Fruit fly (Drosophila melanogaster) whole organism, embryonic: ENCODE data around the gene CG9173.

Source experiments
- Aef1 ChIP-seq: fragments of 200-800 bp; sonication (Bioruptor generic); IDR thresholded peaks from 3 replicates; pipeline ENCODE4 v1.3.6; 2022; ENCODE audit warnings: missing biosample characterization, missing genetic modification characterization
- Asciz ChIP-seq: fragments of 200-800 bp; sonication (Bioruptor generic); optimal IDR thresholded peaks from 2 replicates; lab custom pipeline; 2017; ENCODE audit warnings: missing biosample characterization, mild to moderate bottlenecking, missing genetic modification characterization, missing genetic modification reagents
- Atf3 ChIP-seq: fragments of 200-800 bp; sonication (Bioruptor generic); optimal IDR thresholded peaks from 3 replicates; lab custom pipeline; 2016; ENCODE audit warnings: missing biosample characterization, missing genetic modification characterization
- BtbVII ChIP-seq: fragments of 200-800 bp; sonication (Bioruptor generic); optimal IDR thresholded peaks from 3 replicates; lab custom pipeline; 2017; ENCODE audit warnings: missing biosample characterization, mild to moderate bottlenecking, missing genetic modification characterization
- CG10565 ChIP-seq: fragments of 200-800 bp; sonication (Bioruptor generic); optimal IDR thresholded peaks from 3 replicates; lab custom pipeline; 2016; ENCODE audit warnings: missing biosample characterization, mild to moderate bottlenecking, missing genetic modification characterization
- CG10654 ChIP-seq: fragments of 200-800 bp; sonication (Bioruptor generic); optimal IDR thresholded peaks from 2 replicates; lab custom pipeline; 2016; ENCODE audit warnings: missing biosample characterization, missing genetic modification characterization
- CG10979 ChIP-seq: fragments of 200-800 bp; sonication (Bioruptor generic); optimal IDR thresholded peaks from 2 replicates; lab custom pipeline; 2018; ENCODE audit warnings: missing biosample characterization, mild to moderate bottlenecking, missing genetic modification characterization, moderate library complexity
- CG11695 ChIP-seq: fragments of 200-800 bp; sonication (Bioruptor generic); IDR thresholded peaks from 3 replicates; pipeline ENCODE4 v1.3.6; 2022; ENCODE audit warnings: missing biosample characterization, missing genetic modification characterization
- CG11696 ChIP-seq: fragments of 200-800 bp; sonication (Bioruptor generic); IDR thresholded peaks from 2 replicates; pipeline ENCODE4 v1.3.6; 2022; ENCODE audit warnings: missing biosample characterization, missing genetic modification characterization
- CG12104 ChIP-seq: fragments of 200-800 bp; sonication (Bioruptor generic); optimal IDR thresholded peaks from 3 replicates; lab custom pipeline; 2016; ENCODE audit warnings: missing biosample characterization, missing genetic modification characterization
- CG15073 ChIP-seq: fragments of 200-800 bp; sonication (Bioruptor generic); optimal IDR thresholded peaks from 2 replicates; lab custom pipeline; 2016; ENCODE audit warnings: missing biosample characterization, missing genetic modification characterization
- CG15601 ChIP-seq: fragments of 200-800 bp; sonication (Bioruptor generic); optimal IDR thresholded peaks from 3 replicates; lab custom pipeline; 2019; ENCODE audit warnings: missing biosample characterization, mild to moderate bottlenecking, missing genetic modification characterization, moderate library complexity
- CG18599 ChIP-seq: fragments of 200-800 bp; sonication (Bioruptor generic); optimal IDR thresholded peaks from 3 replicates; lab custom pipeline; 2017; ENCODE audit warnings: missing biosample characterization, missing genetic modification characterization, mild to moderate bottlenecking, moderate library complexity, missing genetic modification reagents
- CG32532 ChIP-seq: fragments of 200-800 bp; sonication (Bioruptor generic); IDR thresholded peaks from 2 replicates; pipeline ENCODE4 v1.3.6; 2022; ENCODE audit warnings: missing biosample characterization, missing genetic modification characterization
- CG32767 ChIP-seq: fragments of 200-800 bp; sonication (Bioruptor generic); IDR thresholded peaks from 2 replicates; pipeline ENCODE4 v1.3.6; 2022; ENCODE audit warnings: missing biosample characterization, missing genetic modification characterization
- CG42726 ChIP-seq: fragments of 200-800 bp; sonication (Bioruptor generic); IDR thresholded peaks from 2 replicates; pipeline ENCODE4 v1.3.6; 2022; ENCODE audit warnings: missing biosample characterization, missing genetic modification characterization; ENCODE audit not compliant: partially characterized antibody
- CG7372 ChIP-seq: fragments of 200-800 bp; sonication (Bioruptor generic); IDR thresholded peaks from 2 replicates; pipeline ENCODE4 v1.3.6; 2022; ENCODE audit warnings: missing biosample characterization, missing genetic modification characterization
- CG8290 ChIP-seq, 3 experiments: fragments of 200-800 bp; sonication (Bioruptor generic); optimal IDR thresholded peaks; 2 replicates each; lab custom pipeline; 2016 to 2019; ENCODE audit warnings: missing biosample characterization in 3 of 3, missing genetic modification characterization in 3 of 3, mild to moderate bottlenecking in 2 of 3, moderate library complexity in 1 of 3
- CG8944 ChIP-seq: fragments of 200-800 bp; sonication (Bioruptor generic); optimal IDR thresholded peaks from 3 replicates; lab custom pipeline; 2016; ENCODE audit warnings: missing biosample characterization, missing genetic modification characterization
- CG9609 ChIP-seq: fragments of 200-800 bp; sonication (Bioruptor generic); optimal IDR thresholded peaks from 3 replicates; lab custom pipeline; 2016; ENCODE audit warnings: missing biosample characterization, missing genetic modification characterization
- CG9727 ChIP-seq: fragments of 200-800 bp; sonication (Bioruptor generic); optimal IDR thresholded peaks from 3 replicates; lab custom pipeline; 2017; ENCODE audit warnings: missing biosample characterization, mild to moderate bottlenecking, missing genetic modification characterization
- Hsf ChIP-seq: fragments of 200-800 bp; sonication (Bioruptor generic); optimal IDR thresholded peaks from 3 replicates; lab custom pipeline; 2016; ENCODE audit warnings: missing biosample characterization, missing genetic modification characterization
- Mrtf ChIP-seq: fragments of 200-800 bp; sonication (Bioruptor generic); IDR thresholded peaks from 3 replicates; pipeline ENCODE4 v1.3.6; 2022; ENCODE audit warnings: missing biosample characterization, missing genetic modification characterization
- Oaz ChIP-seq: fragments of 200-800 bp; sonication (Bioruptor generic); IDR thresholded peaks from 2 replicates; pipeline ENCODE4 v1.3.6; 2022; ENCODE audit warnings: missing biosample characterization, missing genetic modification characterization
- Oli ChIP-seq: fragments of 200-800 bp; sonication (Bioruptor generic); optimal IDR thresholded peaks from 2 replicates; lab custom pipeline; 2018; ENCODE audit warnings: missing biosample characterization, mild to moderate bottlenecking, missing genetic modification characterization, moderate library complexity
- Pdp1 ChIP-seq, 2 experiments: fragments of 200-800 bp; sonication (Bioruptor generic); optimal IDR thresholded peaks; 3 replicates each; lab custom pipeline; 2016; ENCODE audit warnings: missing biosample characterization in 2 of 2, missing genetic modification characterization in 2 of 2, mild to moderate bottlenecking in 1 of 2, moderate library complexity in 1 of 2
- Ptx1 ChIP-seq: fragments of 200-800 bp; sonication (Bioruptor generic); IDR thresholded peaks from 2 replicates; pipeline ENCODE4 v1.3.6; 2022; ENCODE audit warnings: missing biosample characterization, missing genetic modification characterization
- Sox100B ChIP-seq: fragments of 200-800 bp; sonication (Bioruptor generic); optimal IDR thresholded peaks from 3 replicates; lab custom pipeline; 2018; ENCODE audit warnings: missing biosample characterization, mild to moderate bottlenecking, missing genetic modification characterization
- Sox102F ChIP-seq: fragments of 200-800 bp; sonication (Bioruptor generic); optimal IDR thresholded peaks from 2 replicates; lab custom pipeline; 2018; ENCODE audit warnings: missing biosample characterization, mild to moderate bottlenecking, missing genetic modification characterization, moderate library complexity
- bab2 ChIP-seq: fragments of 200-800 bp; sonication (Bioruptor generic); optimal IDR thresholded peaks from 2 replicates; lab custom pipeline; 2016; ENCODE audit warnings: missing biosample characterization, missing genetic modification characterization
- bowl ChIP-seq: fragments of 200-800 bp; sonication (Bioruptor generic); IDR thresholded peaks from 2 replicates; pipeline ENCODE4 v1.3.6; 2022; ENCODE audit warnings: missing biosample characterization, missing genetic modification characterization
- btn ChIP-seq: fragments of 200-800 bp; sonication (Bioruptor generic); optimal IDR thresholded peaks from 2 replicates; lab custom pipeline; 2016; ENCODE audit warnings: missing biosample characterization, missing genetic modification characterization
- caup ChIP-seq: fragments of 200-800 bp; sonication (Bioruptor generic); optimal IDR thresholded peaks from 3 replicates; lab custom pipeline; 2017; ENCODE audit warnings: missing biosample characterization, mild to moderate bottlenecking, missing genetic modification characterization, moderate library complexity; ENCODE audit not compliant: severe bottlenecking
- disco-r ChIP-seq: fragments of 200-800 bp; sonication (Bioruptor generic); optimal IDR thresholded peaks from 2 replicates; lab custom pipeline; 2016; ENCODE audit warnings: missing biosample characterization, missing genetic modification characterization
- ewg ChIP-seq: fragments of 200-800 bp; sonication (Bioruptor generic); optimal IDR thresholded peaks from 3 replicates; lab custom pipeline; 2017; ENCODE audit warnings: mild to moderate bottlenecking, missing biosample characterization, missing genetic modification reagents, missing genetic modification characterization
- fd96Cb ChIP-seq: fragments of 200-800 bp; sonication (Bioruptor generic); optimal IDR thresholded peaks from 2 replicates; lab custom pipeline; 2018; ENCODE audit warnings: missing biosample characterization, mild to moderate bottlenecking, missing genetic modification characterization, moderate library complexity
- ham ChIP-seq: fragments of 200-800 bp; sonication (Bioruptor generic); IDR thresholded peaks from 2 replicates; pipeline ENCODE4 v1.3.6; 2022; ENCODE audit warnings: missing biosample characterization, missing genetic modification characterization
- hkb ChIP-seq, 2 experiments: fragments of 200-800 bp in 1 of 2; fragments of >200 bp in 1 of 2; sonication (Bioruptor generic) in 1 of 2; IDR thresholded peaks in 1 of 2; optimal IDR thresholded peaks in 1 of 2; 2 replicates each; pipeline versions ENCODE4 v1.3.6 to Lab custom; 2017 to 2022; ENCODE audit warnings: missing biosample characterization in 1 of 2, missing genetic modification characterization in 1 of 2
- ken ChIP-seq: fragments of 200-800 bp; sonication (Bioruptor generic); IDR thresholded peaks from 3 replicates; pipeline ENCODE4 v1.3.6; 2022; ENCODE audit warnings: missing biosample characterization, missing genetic modification characterization
- klu ChIP-seq: fragments of 200-800 bp; sonication (Bioruptor generic); IDR thresholded peaks from 2 replicates; pipeline ENCODE4 v1.3.6; 2022; ENCODE audit warnings: missing biosample characterization, missing genetic modification characterization
- lilli ChIP-seq: fragments of 200-800 bp; sonication (Bioruptor generic); optimal IDR thresholded peaks from 3 replicates; lab custom pipeline; 2016; ENCODE audit warnings: missing biosample characterization, missing genetic modification characterization
- lmd ChIP-seq: fragments of 200-800 bp; sonication (Bioruptor generic); IDR thresholded peaks from 2 replicates; pipeline ENCODE4 v1.3.6; 2022; ENCODE audit warnings: missing biosample characterization, missing genetic modification characterization
- oc ChIP-seq: fragments of 200-800 bp; sonication (Bioruptor generic); optimal IDR thresholded peaks from 2 replicates; lab custom pipeline; 2018; ENCODE audit warnings: missing biosample characterization, mild to moderate bottlenecking, missing genetic modification characterization, moderate library complexity
- onecut ChIP-seq: fragments of 200-800 bp; sonication (Bioruptor generic); IDR thresholded peaks from 2 replicates; pipeline ENCODE4 v1.3.6; 2022; ENCODE audit warnings: missing biosample characterization, missing genetic modification characterization
- sisA ChIP-seq: fragments of 200-800 bp; sonication (Bioruptor generic); IDR thresholded peaks from 2 replicates; pipeline ENCODE4 v1.3.6; 2022; ENCODE audit warnings: missing biosample characterization, missing genetic modification characterization
- ttk ChIP-seq: fragments of 200-800 bp; sonication (Bioruptor generic); IDR thresholded peaks from 2 replicates; pipeline ENCODE4 v2.1.2; 2022; ENCODE audit warnings: missing biosample characterization, missing genetic modification characterization
- vnd ChIP-seq: fragments of 200-800 bp; sonication (Bioruptor generic); IDR thresholded peaks from 3 replicates; pipeline ENCODE4 v1.3.6; 2022; ENCODE audit warnings: missing biosample characterization, missing genetic modification characterization; ENCODE audit not compliant: partially characterized antibody
- wdn ChIP-seq: fragments of 200-800 bp; sonication (Bioruptor generic); IDR thresholded peaks from 2 replicates; pipeline ENCODE4 v1.3.6; 2022; ENCODE audit warnings: missing biosample characterization, missing genetic modification characterization

The CG9173 gene

dm6 chr3L:1376014-1376745, 47.1 kb downstream of the CG9173 start (continued):
- TF ChIP-seq wdn (GFP tag; lab: Robert Waterston, UW): no peak
- peak; percentile 25 for TF ChIP-seq lilli (GFP tag; lab: Kevin White, UChicago)
- TF ChIP-seq CG7372: 0 out of 2 replicates have a peak, but pooled peaks have one; percentile 30
- peak; percentile 64; the same call in 1 of the 2 replicates for TF ChIP-seq ttk (GFP tag; lab: Robert Waterston, UW)
- no peak for TF ChIP-seq BtbVII (GFP tag; lab: Kevin White, UChicago)
- TF ChIP-seq ken: peak; percentile 65; the same call in 2 of the 3 replicates
- TF ChIP-seq ham (GFP tag; lab: Robert Waterston, UW): no peak
- TF ChIP-seq caup (GFP tag; lab: Kevin White, UChicago): no peak
- no peak for TF ChIP-seq CG8290 (GFP tag; optimal IDR thresholded peaks at IDR 0.05; lab: Kevin White, UChicago)
- peak in 1 of 2 experiments; percentile 56 for TF ChIP-seq CG8290 (tag; optimal IDR thresholded peaks at IDR 0.05; lab: Kevin White, UChicago)
- no peak for TF ChIP-seq klu (GFP tag; lab: Robert Waterston, UW)
- peak; percentile 57; the same call in 1 of the 2 replicates for TF ChIP-seq CG32767
- TF ChIP-seq bowl (GFP tag; lab: Robert Waterston, UW): 0 out of 2 replicates have a peak, but pooled peaks have one; percentile 24
- TF ChIP-seq CG9727: no peak
- TF ChIP-seq CG10979 (tag; lab: Kevin White, UChicago): peak; percentile 29
- peak; percentile 68 for TF ChIP-seq Oli (tag; lab: Kevin White, UChicago)
- peak; percentile 43 for TF ChIP-seq lmd
- TF ChIP-seq vnd: 0 out of 3 replicates have a peak, but pooled peaks have one; percentile 45
- no peak for TF ChIP-seq CG11696
- TF ChIP-seq CG12104 (GFP tag; lab: Kevin White, UChicago): no peak
- peak; percentile 6 for TF ChIP-seq CG18599 (GFP tag; lab: Kevin White, UChicago)
- peak; percentile 6 for TF ChIP-seq CG10654 (GFP tag; lab: Kevin White, UChicago)
- TF ChIP-seq Sox102F: peak; percentile 78
- TF ChIP-seq onecut (GFP tag; lab: Robert Waterston, UW): 0 out of 2 replicates have a peak, but pooled peaks have one; percentile 9
- peak; percentile 50 for TF ChIP-seq bab2 (GFP tag; lab: Kevin White, UChicago)
- no peak for TF ChIP-seq hkb (optimal IDR thresholded peaks at IDR 0.05; lab: Kevin White, UChicago)
- TF ChIP-seq hkb (GFP tag; IDR thresholded peaks at IDR 0.05; lab: Robert Waterston, UW): peak; percentile 71
- peak; percentile 2 for TF ChIP-seq disco-r
- peak; percentile 23; the same call in 1 of the 3 replicates for TF ChIP-seq Aef1 (GFP tag; lab: Robert Waterston, UW)
- no peak for TF ChIP-seq CG10565
- peak; percentile 66 for TF ChIP-seq sisA (GFP tag; lab: Robert Waterston, UW)
- peak; percentile 37 for TF ChIP-seq fd96Cb
- no peak for TF ChIP-seq Atf3 (GFP tag; lab: Kevin White, UChicago)
- TF ChIP-seq CG8944 (GFP tag; lab: Kevin White, UChicago): peak; percentile 24
- TF ChIP-seq Oaz: no peak
- TF ChIP-seq oc (tag; lab: Kevin White, UChicago): peak; percentile 70
- peak; percentile 3 for TF ChIP-seq CG9609 (GFP tag; lab: Kevin White, UChicago)
- TF ChIP-seq Mrtf (GFP tag; lab: Robert Waterston, UW): peak; percentile 64; the same call in 1 of the 3 replicates
- peak; percentile 22 for TF ChIP-seq Sox100B
- TF ChIP-seq CG42726 (GFP tag; lab: Robert Waterston, UW): no peak
- TF ChIP-seq Ptx1 (GFP tag; lab: Robert Waterston, UW): peak; percentile 70
- TF ChIP-seq ewg (GFP tag; lab: Kevin White, UChicago): peak; percentile 42
- TF ChIP-seq CG32532: peak; percentile 20; the same call in 1 of the 2 replicates
- 0 out of 3 replicates have a peak, but pooled peaks have one; percentile 33 for TF ChIP-seq CG11695 (GFP tag; lab: Robert Waterston, UW)
- peak; percentile 14 for TF ChIP-seq Hsf (GFP tag; lab: Kevin White, UChicago)
- peak; percentile 12 for TF ChIP-seq btn
- peak in 1 of 2 experiments; percentile 67 for TF ChIP-seq Pdp1 (GFP tag; optimal IDR thresholded peaks at IDR 0.05; lab: Kevin White, UChicago)
- TF ChIP-seq CG15601: peak; percentile 41
- peak; percentile 35 for TF ChIP-seq Asciz (GFP tag; lab: Kevin White, UChicago)
- no peak for TF ChIP-seq CG15073 (GFP tag; lab: Kevin White, UChicago)
